Worm (Caenorhabditis elegans): ENCODE data around the gene lir-1.

lir-1 gene

DNA sequence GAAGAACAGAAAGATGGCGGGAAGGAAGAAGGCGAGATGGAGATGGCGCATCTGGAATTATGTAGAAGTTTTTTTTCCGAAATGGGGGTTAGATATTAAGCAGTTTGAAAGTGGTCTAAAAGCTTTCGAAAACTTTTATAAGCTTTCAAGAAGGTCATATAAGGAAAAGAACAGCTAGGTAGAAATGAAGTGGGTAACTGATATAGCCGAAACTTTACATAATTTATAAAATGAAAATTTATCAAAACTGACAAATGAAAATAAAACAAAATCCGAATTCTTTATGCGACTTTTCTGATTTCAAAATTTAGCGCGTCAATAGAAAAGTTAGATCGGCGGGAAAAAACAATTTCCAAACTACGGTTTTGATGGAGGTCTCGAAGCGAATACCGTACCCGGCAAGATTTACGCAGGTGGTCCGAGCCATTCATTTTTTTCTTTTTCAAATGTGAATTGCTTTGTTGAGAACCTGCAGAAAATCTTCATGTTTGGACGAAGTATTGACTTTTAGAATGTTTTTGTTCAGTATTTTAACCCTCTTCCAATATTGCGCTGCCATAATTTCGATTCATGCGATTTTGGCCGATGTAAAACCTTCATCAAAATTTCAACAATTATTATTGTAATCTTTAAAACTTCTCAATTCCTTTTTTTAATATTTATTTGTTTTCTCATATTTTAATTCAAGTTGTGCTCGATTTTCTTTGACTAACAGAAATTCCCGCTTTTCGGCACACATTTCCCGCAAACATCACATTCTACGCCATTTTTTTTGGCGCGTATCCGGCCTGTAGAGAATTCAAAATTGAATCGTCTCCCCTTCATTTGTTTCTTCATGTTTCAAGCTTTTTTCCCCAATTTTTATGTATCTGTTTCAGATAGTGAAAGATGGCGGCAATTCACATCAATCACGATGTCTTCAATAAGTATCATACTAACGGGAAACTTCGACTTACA is 7.8 kb upstream of the lir-1 start, which contains the start of the genes F18A1.7 and rpa-1:
Gene F18A1.7, minus strand, starts transcription at position 51 of the 957 bp plus-strand sequence.
Gene rpa-1, plus strand, starts transcription at position 879 of the 957 bp plus-strand sequence.
- no peak for TF ChIP-seq unc-62 (GFP tag; optimal IDR thresholded peaks at IDR 0.05)

DNA sequence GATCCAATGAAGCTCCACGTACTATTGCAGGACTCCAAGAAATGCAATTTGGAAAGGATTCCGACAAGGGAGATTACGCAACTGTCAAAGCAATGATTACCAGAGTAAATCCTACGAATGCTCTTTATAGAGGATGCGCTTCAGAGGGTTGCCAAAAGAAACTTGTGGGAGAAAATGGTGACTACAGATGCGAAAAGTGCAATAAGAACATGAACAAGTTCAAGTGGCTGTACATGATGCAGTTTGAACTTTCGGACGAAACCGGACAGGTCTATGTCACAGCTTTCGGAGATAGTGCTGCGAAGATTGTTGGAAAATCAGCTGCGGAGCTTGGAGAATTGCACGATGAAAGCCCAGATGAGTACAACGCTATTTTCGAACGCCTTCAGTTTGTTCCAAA is 5.5 kb upstream of the lir-1 start:
- no peak for TF ChIP-seq unc-62 (GFP tag; optimal IDR thresholded peaks at IDR 0.05)

DNA sequence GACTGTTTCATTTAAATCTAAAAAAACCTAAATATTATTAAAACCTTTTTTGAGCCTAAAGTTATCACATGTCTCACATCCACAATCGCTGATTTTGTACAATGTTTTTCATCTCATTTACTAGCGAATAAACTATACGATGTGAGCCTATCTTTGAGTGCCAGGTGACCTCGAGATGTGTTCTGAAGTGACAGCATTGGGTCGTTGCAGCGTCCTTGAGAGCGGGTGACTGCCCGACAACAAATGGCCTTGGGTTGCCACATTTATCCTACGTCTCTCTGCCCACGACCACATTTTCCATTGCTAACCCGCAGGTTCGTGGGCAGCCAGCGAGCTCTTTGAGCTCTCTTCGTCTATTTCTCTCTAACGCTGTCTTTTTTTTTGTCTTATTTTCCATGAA is 4.8 kb upstream of the lir-1 start, which contains the start of gene lir-2:
Gene lir-2, plus strand, starts transcription at position 301 of the 400 bp plus-strand sequence.
- TF ChIP-seq unc-62 (GFP tag; optimal IDR thresholded peaks at IDR 0.05), result no peak

DNA sequence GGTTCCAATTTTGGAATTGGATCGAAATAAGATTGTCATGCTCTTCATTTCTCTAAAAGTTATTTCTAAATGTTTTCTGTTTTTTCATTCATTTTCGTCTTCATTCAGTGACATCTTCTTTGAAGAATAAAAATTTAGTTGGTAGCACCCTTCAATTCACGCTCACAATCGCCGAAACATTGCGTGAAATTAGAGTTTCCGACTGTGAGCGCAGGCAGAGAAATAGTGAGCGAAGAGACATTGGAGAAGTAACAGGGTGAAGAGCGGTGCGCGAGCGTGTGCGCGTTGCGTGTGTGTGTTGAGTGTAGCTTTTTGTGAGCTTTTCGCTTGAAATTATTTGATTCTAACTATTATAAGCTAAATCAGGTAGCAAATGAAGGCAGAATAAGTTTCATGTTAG is 2.4 kb upstream of the lir-1 start:
- no peak for TF ChIP-seq unc-62 (GFP tag; optimal IDR thresholded peaks at IDR 0.05)

DNA sequence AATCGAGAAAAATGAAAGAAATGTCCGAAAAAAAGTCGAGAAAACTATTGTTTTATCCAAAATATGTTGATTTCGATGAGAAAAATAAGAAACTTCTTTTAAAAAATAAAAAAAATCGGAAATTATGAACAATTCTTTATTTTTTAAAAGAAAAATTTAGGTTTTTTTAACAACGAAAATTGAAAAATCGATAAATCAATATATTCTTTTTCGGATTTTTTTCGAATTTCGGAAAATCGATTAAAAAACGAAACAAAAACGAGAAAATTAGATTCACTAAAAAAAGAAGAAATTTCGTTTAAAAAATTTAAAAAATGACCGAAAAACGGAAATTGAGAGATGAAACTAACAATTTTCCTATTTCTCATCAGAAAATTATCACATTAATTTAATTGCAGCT is 1.8 kb upstream of the lir-1 start:
- no peak for TF ChIP-seq unc-62 (GFP tag; optimal IDR thresholded peaks at IDR 0.05)

DNA sequence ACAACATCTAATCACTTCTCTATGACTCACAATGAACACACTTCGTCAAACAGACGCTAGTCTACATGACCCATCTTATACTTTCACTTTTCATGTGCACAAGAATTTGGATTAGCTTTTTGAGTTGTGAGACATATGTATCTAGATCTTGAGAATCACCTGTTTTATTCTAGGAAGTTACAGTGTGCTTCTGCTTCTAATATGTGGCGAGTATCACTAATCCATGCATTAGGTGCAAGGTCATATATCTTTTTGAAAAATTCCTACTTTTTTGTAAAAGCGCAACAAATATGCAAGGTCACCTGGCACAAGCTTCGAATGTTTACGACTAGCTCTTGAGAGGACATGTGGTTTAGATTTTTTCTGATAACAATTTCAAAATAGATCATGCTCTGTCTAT is 3.9 kb downstream of the lir-1 start:
- no peak for TF ChIP-seq unc-62 (GFP tag; optimal IDR thresholded peaks at IDR 0.05)

DNA sequence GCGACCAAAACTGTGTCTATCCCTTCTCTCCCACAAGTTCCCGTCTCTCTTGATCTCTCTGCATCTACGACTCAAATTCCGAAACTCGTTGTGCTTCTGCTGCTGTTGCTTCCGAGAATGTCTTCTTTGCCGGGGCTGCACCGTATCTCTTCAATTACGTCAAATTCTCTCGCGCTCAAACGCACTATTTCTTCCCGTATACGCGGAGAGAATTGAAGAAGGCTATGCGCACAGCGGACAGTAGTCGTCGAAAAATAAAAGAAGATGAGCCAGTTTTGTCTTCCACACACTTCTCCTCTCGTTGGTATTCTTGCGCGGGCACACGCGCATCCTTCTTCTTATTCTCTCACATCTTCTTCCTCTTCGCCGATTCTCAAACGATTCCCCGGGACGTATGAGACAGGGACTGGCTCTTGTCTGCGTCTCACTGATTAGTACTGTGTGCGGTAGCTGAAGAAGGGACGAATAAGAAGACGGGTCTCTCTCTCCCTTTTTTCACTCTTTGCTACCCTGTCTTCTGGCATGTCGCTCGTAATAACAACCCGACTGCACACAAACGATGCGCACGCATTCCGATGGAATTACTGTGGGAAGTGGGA is 4.6 kb downstream of the lir-1 start:
- TF ChIP-seq unc-62 (GFP tag; optimal IDR thresholded peaks at IDR 0.05), result no peak

DNA sequence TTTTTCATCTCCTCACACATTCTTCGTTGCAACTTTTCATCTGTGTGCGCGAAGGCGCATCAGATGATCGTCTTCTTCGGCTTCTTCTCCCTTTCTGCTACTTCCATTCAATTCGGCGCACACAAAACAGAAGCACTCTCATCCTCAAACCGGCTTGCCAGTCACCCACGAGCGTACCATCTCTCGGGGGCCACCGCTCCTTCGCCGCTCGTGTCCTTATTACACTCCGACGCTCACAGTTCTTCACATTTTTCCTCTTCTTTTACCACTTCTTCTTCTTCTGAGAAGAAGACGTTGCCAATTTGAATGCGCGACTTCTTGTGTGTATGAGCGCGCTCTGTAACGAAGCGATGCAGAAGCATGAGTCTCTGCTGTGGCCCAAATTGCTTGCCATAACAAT is 6.7 kb downstream of the lir-1 start:
- no peak for TF ChIP-seq unc-62 (GFP tag; optimal IDR thresholded peaks at IDR 0.05)

DNA sequence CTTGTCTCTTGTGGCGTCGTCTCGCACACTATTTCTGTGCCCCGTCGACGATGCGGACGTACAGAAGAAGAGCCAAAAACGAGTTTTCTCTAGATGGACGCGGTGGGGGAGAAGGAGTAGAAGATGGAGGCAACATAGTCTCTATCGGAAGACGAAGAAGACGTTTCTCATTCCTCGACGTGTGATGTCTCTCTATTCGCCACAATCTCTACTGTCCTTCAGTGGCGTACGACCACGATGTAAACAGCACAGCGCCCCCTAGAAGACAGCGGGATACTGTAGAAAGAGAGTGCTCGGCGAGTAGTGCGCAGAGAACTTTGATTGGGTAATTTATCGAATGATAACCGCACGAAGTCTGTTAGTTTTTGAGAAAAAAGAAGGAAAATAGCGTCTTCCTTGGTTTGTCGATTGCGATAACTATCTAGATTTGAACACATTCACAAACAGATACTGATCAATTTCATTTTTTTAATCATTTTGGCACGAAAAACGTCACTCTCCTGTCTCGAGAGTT is 7.8 kb downstream of the lir-1 start:
- no peak for TF ChIP-seq unc-62 (GFP tag; optimal IDR thresholded peaks at IDR 0.05)

DNA sequence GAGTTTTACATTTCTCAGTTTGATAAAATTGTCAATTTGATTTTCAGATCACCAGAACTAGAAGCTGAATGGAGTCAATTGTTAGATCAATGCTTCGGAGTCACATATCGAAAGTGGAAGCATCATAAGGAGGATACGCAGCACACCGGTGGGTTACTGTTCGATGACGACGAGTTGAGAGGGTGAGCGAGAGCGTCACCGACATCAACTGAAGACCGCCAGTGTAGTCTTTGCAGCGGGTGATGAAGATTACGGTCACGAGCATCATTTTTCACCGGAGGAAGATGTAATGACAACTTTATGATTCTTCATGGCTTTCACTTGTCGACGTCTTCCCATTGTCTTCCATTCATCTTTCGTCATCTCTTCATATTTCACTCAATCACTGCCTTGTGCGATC is 10.1 kb downstream of the lir-1 start, which contains the start of gene lin-26:
Gene lin-26, plus strand, starts transcription at position 301 of the 400 bp plus-strand sequence.
- no peak for TF ChIP-seq unc-62 (GFP tag; optimal IDR thresholded peaks at IDR 0.05)

DNA sequence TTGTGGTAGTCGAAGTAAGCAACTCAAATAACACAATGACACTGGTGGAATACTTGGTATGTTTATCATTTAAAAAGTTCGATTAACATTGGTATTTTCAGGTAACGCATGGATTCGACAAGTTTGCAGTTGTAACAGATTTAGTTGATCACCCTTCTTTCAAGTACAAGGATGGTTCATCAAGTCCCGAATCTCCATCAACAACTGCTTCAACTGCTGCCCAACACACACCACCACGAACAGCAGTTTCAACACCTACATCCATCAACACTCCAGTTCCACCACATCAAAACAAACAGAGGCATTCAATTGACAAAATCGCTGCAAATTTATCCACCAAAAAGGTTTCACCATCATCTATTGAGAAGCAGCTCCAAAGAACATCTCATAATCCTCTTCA is 10.7 kb downstream of the lir-1 start:
- no peak for TF ChIP-seq unc-62 (GFP tag; optimal IDR thresholded peaks at IDR 0.05)

DNA sequence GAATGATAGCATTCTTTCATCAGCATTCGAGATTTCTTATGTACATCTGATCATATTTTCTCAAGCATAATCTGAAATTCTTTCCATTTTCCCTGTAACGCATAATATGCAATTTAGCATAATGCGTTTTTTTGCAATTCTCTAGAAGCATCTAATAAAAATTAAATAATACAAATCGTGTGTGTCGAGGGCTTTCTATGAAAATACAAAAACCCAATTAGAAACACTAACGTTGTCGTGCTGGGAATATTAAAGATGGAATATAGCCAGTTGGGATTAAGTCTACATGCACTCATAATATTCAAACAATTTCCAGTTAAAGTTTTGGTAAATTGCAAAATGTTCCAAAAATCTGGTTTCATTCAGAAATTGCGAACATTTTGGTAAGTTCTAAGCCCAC is 12.8 kb downstream of the lir-1 start, which contains the start of gene F18A1.1:
Gene F18A1.1, plus strand, starts transcription at position 301 of the 400 bp plus-strand sequence.
- TF ChIP-seq unc-62 (GFP tag; optimal IDR thresholded peaks at IDR 0.05), result no peak

DNA sequence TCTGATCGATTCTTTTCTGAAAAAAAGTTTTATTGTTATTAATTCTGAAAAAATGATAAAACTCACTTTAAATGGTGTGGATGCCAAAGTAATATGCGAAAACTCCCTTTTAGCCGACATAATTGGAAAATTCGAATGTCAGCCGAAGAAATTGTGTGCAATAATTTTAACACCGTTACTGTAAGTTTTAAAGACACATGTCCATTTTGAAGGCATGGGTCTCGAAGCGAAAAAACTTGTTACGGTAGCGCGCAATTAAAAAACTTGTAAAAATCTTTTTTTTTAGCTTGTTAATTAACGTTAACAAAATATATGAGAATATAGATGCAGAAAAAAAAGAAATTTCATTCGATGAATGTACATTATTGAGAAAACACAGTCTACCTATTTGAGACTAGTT is 18.6 kb downstream of the lir-1 start, which contains the start of gene pid-1:
Gene pid-1, minus strand, starts transcription at position 173 of the 400 bp plus-strand sequence.
- TF ChIP-seq unc-62 (GFP tag; optimal IDR thresholded peaks at IDR 0.05), result no peak

DNA sequence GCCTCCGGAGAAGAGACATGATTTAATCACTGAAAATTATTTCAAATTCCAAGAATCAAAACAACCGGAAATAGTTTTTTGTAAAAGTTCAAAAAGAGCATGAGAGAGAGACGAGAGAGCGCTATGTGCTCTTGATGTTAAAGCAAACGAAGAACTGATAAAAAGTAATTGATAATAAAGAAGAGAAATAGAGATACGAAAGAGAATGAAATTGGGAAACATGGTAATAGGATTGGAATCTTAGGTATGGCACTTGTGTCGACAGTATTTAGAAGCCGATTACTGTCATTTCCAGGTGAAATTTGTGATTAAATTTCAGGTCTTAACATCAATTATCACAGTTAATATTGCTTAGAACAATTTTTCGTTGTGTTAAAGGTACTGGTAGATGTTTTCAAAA is 22.1 kb downstream of the lir-1 start, which contains the start of gene nhx-2:
Gene nhx-2, minus strand, starts transcription at position 29 of the 400 bp plus-strand sequence.
- TF ChIP-seq unc-62 (GFP tag; optimal IDR thresholded peaks at IDR 0.05), result no peak

DNA sequence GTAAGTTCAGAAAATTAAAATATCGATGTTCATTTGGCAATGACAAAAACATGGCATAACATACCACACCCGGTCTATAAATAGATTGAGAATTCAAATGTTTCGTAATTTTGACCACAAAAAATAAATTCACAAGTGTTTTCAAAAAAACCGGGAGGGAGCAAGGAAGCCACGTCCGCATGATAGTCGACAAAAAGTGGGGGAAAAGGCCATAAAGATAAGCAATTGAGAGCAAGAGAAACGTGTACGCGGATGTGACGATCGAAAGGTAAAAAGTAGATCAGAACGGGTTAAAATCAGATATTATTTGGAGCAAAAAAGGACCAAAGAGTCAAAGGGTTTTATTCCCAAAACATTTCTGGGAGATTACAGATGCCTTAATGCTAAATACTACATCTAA is 22.9 kb downstream of the lir-1 start:
- TF ChIP-seq unc-62 (GFP tag; optimal IDR thresholded peaks at IDR 0.05), result no peak

DNA sequence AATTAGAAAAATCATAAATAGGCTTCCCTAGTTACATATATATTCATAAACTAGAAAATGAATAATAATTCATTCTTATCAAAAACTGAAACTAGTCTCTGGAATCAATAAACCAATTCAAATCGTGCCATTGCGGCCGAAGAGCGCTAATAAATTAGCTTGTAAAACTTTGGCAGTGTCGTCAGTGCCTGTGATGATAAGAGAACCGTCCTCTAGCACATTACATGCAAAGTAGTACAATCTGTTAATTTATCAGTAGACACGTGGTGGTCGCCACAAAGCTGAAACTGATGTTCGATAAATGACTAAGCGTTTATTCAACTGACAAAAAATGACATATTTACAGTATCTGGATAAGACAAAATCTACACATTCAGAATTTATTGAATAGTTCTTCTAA is 23.8 kb downstream of the lir-1 start:
- TF ChIP-seq unc-62 (GFP tag; optimal IDR thresholded peaks at IDR 0.05), result no peak

Data from whole organism, dauer.